Worm (Caenorhabditis elegans): ENCODE results near the gene gspd-1.

DNA sequence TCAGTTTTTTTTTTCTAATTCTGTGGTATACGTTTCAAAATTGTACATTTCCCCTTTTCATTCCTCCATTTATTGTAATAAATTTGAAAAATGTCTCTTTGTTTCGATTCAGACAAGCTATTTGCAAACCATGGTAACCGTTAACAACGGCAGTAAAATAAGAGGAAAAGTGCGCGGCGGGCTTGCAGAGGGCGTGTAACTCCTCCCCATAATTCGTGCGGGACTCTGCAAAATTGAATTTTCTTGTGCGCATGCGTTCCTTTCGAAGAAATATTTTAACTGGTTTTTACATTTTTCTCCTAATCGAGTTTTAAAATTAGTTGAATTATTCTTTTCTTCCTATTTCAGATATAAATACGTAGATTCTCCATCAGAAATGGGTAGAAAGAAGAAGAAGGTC, 6.6 kb upstream of the gspd-1 start, which contains the start of gene znf-207:
- TF ChIP-seq nhr-237 (tag; optimal IDR thresholded peaks at IDR 0.05): no peak
- peak; percentile 15 for TF ChIP-seq fkh-10 (GFP tag; optimal IDR thresholded peaks at IDR 0.05)
- no peak for TF ChIP-seq aly-2 (tag; optimal IDR thresholded peaks at IDR 0.05)
- no peak for TF ChIP-seq aha-1 (tag; optimal IDR thresholded peaks at IDR 0.05)
- TF ChIP-seq nhr-85 (tag): peak; percentile 22
- no peak for TF ChIP-seq nhr-12 (tag; optimal IDR thresholded peaks at IDR 0.05)
- TF ChIP-seq lin-39 (tag; optimal IDR thresholded peaks at IDR 0.05): no peak
- TF ChIP-seq elt-3 (tag; optimal IDR thresholded peaks at IDR 0.05): no peak
- no peak for TF ChIP-seq nhr-76 (tag; optimal IDR thresholded peaks at IDR 0.05)
- TF ChIP-seq lir-3 (tag; optimal IDR thresholded peaks at IDR 0.05; ENCODE audit: poor library complexity): peak; percentile 1
- no peak for TF ChIP-seq ztf-4 (tag; optimal IDR thresholded peaks at IDR 0.05)
- no peak for TF ChIP-seq nhr-90 (tag; optimal IDR thresholded peaks at IDR 0.05; ENCODE audit: poor library complexity)
- peak in 2 of 3 experiments; percentile 16 to 41 for TF ChIP-seq dpl-1 (GFP tag; optimal IDR thresholded peaks at IDR 0.05)
- no peak for TF ChIP-seq nhr-11 (tag; optimal IDR thresholded peaks at IDR 0.05)
